Worm (Caenorhabditis elegans) whole organism, midembryonic: Measurements from ENCODE around the gene F08H9.2.
A peak's percentile ranks its signal among the peaks of the same experiment; 100 is the strongest.
"Not testable (repeated sequence)": the region's sequence is repeated elsewhere in the genome, so short reads cannot be mapped to it uniquely, and the experiment has no call there.

Source experiments
- T22C8.4 ChIP-seq: fragments of 200-800 bp; sonication (Bioruptor generic); IDR thresholded peaks from 2 replicates; pipeline ENCODE4 v1.3.6; 2022; ENCODE audit warnings: missing genetic modification characterization, missing compliant biosample characterization
- flt-1 ChIP-seq: fragments of 200-800 bp; sonication (Bioruptor generic); IDR thresholded peaks from 2 replicates; pipeline ENCODE4 v1.3.6; 2022; ENCODE audit warnings: missing genetic modification characterization, missing compliant biosample characterization
- klf-2 ChIP-seq: fragments of 200-800 bp; sonication (Bioruptor generic); conservative IDR thresholded peaks from 2 replicates; pipeline ENCODE4 v1.3.6; 2022; ENCODE audit warnings: missing genetic modification reagents, missing genetic modification characterization, missing compliant biosample characterization
- tab-1 ChIP-seq: fragments of 200-800 bp; sonication (Bioruptor generic); IDR thresholded peaks from 2 replicates; pipeline ENCODE4 v1.3.6; 2022; ENCODE audit warnings: missing genetic modification characterization, missing compliant biosample characterization
- ztf-23 ChIP-seq: fragments of 200-800 bp; sonication (Bioruptor generic); IDR thresholded peaks from 2 replicates; pipeline ENCODE4 v1.3.6; 2022; ENCODE audit warnings: missing genetic modification reagents, missing genetic modification characterization, missing compliant biosample characterization

- TF ChIP-seq ztf-23 (GFP tag; lab: Robert Waterston, UW) (peak; percentile 63), tab-1 (GFP tag; lab: Robert Waterston, UW) (0 out of 2 replicates have a peak, but pooled peaks have one; percentile 14)
- TF ChIP-seq flt-1 (GFP tag; lab: Robert Waterston, UW); T22C8.4 (GFP tag; lab: Robert Waterston, UW); klf-2: not testable (repeated sequence)
Measured at ce11 chrV:14443471-14444015, 16.9 kb upstream of the F08H9.2 start.
